Worm (Caenorhabditis elegans) whole organism, late embryonic: ENCODE results near the gene T04A8.18.

Experiments used
- C08G9.2 ChIP-seq: sonication (generic microtip); optimal IDR thresholded peaks from 2 replicates; lab custom pipeline; 2016; ENCODE audit warnings: mild to moderate bottlenecking, missing genetic modification characterization, moderate library complexity, missing compliant biosample characterization
- ama-1 ChIP-seq: fragments of 150-350 bp; optimal IDR thresholded peaks from 2 replicates; lab custom pipeline; 2014
- pag-3 ChIP-seq: sonication (generic microtip); optimal IDR thresholded peaks from 2 replicates; lab custom pipeline; 2016; ENCODE audit warnings: missing compliant biosample characterization, missing genetic modification characterization, borderline replicate concordance
- rnt-1 ChIP-seq: sonication (generic microtip); optimal IDR thresholded peaks from 2 replicates; lab custom pipeline; 2016; ENCODE audit warnings: missing genetic modification characterization, missing compliant biosample characterization
- sdc-2 ChIP-seq: sonication (generic microtip); optimal IDR thresholded peaks from 2 replicates; lab custom pipeline; 2016; ENCODE audit warnings: missing genotype, missing genetic modification characterization, missing compliant biosample characterization

- TF ChIP-seq sdc-2 (tag; lab: Kevin White, UChicago): no peak
- no peak for TF ChIP-seq rnt-1 (tag; lab: Kevin White, UChicago)
- no peak for TF ChIP-seq pag-3 (tag; lab: Kevin White, UChicago)
- no peak for TF ChIP-seq ama-1 (lab: Kevin White, UChicago)
- no peak for TF ChIP-seq C08G9.2 (tag; lab: Kevin White, UChicago)
These were observed 31.0 kb downstream of the T04A8.18 start, which contains the start of gene ras-2 for ce11 chrIII:4739975-4740374.
